Fruit fly (Drosophila melanogaster) whole organism, adult: ENCODE measurements around the gene Tmhs.

ENCODE experiments used
- CG11617 ChIP-seq: fragments of 200-800 bp; sonication (Bioruptor generic); optimal IDR thresholded peaks from 2 replicates; lab custom pipeline; 2017; ENCODE audit warnings: mild to moderate bottlenecking, missing biosample characterization, missing genetic modification reagents, missing genetic modification characterization
- CG12768 ChIP-seq: fragments of 200-800 bp; sonication (Bioruptor generic); optimal IDR thresholded peaks from 2 replicates; lab custom pipeline; 2017; ENCODE audit warnings: missing biosample characterization, missing genetic modification characterization, mild to moderate bottlenecking, moderate library complexity, missing genetic modification reagents
- CG14711 ChIP-seq: fragments of 200-800 bp; sonication (Bioruptor generic); optimal IDR thresholded peaks from 2 replicates; lab custom pipeline; 2018; ENCODE audit warnings: missing biosample characterization, mild to moderate bottlenecking, missing genetic modification characterization, moderate library complexity
- CG1620 ChIP-seq: fragments of 200-800 bp; sonication (Bioruptor generic); optimal IDR thresholded peaks from 2 replicates; lab custom pipeline; 2016; ENCODE audit warnings: missing biosample characterization, missing genetic modification characterization
- CG33017 ChIP-seq: fragments of 200-800 bp; sonication (Bioruptor generic); optimal IDR thresholded peaks from 2 replicates; lab custom pipeline; 2018; ENCODE audit warnings: missing biosample characterization, mild to moderate bottlenecking, missing genetic modification characterization, moderate library complexity
- CG5204 ChIP-seq: fragments of 200-800 bp; sonication (Bioruptor generic); optimal IDR thresholded peaks from 2 replicates; lab custom pipeline; 2016; ENCODE audit warnings: missing biosample characterization, missing genetic modification characterization
- CG7045 ChIP-seq: fragments of 200-800 bp; sonication (Bioruptor generic); optimal IDR thresholded peaks from 2 replicates; lab custom pipeline; 2017; ENCODE audit warnings: missing biosample characterization, mild to moderate bottlenecking, missing genetic modification characterization
- CG7101 ChIP-seq: fragments of 200-800 bp; sonication (Bioruptor generic); optimal IDR thresholded peaks from 2 replicates; lab custom pipeline; 2018; ENCODE audit warnings: missing biosample characterization, mild to moderate bottlenecking, missing genetic modification characterization, moderate library complexity
- Clk ChIP-seq: fragments of 200-800 bp; sonication (Bioruptor generic); optimal IDR thresholded peaks from 2 replicates; lab custom pipeline; 2017; ENCODE audit warnings: missing biosample characterization, missing genetic modification characterization
- Crg-1 ChIP-seq: fragments of 200-800 bp; sonication (Bioruptor generic); optimal IDR thresholded peaks from 2 replicates; lab custom pipeline; 2016; ENCODE audit warnings: missing biosample characterization, missing genetic modification characterization
- Hr96 ChIP-seq: fragments of 200-800 bp; sonication (Bioruptor generic); optimal IDR thresholded peaks from 2 replicates; lab custom pipeline; 2016; ENCODE audit warnings: missing biosample characterization, missing genetic modification characterization
- Mnt ChIP-seq: fragments of 200-800 bp; sonication (Bioruptor generic); optimal IDR thresholded peaks from 2 replicates; lab custom pipeline; 2016; ENCODE audit warnings: missing biosample characterization, mild to moderate bottlenecking, missing genetic modification characterization
- bab1 ChIP-seq: fragments of 200-800 bp; sonication (Bioruptor generic); optimal IDR thresholded peaks from 3 replicates; lab custom pipeline; 2019; ENCODE audit warnings: missing biosample characterization, mild to moderate bottlenecking, missing genetic modification characterization, moderate library complexity
- cic ChIP-seq: fragments of 200-800 bp; sonication (Bioruptor generic); optimal IDR thresholded peaks from 2 replicates; lab custom pipeline; 2017; ENCODE audit warnings: missing biosample characterization, mild to moderate bottlenecking, missing genetic modification characterization, moderate library complexity
- cnc ChIP-seq, 2 experiments: fragments of >200 bp; optimal IDR thresholded peaks; 2 replicates each; lab custom pipeline; 2017
- kay ChIP-seq: fragments of 200-800 bp; sonication (Bioruptor generic); peaks from one replicate; lab custom pipeline; 2016; ENCODE audit warnings: missing biosample characterization, missing genetic modification characterization, borderline replicate concordance
- ovo ChIP-seq: fragments of 200-800 bp; sonication (Bioruptor generic); optimal IDR thresholded peaks from 2 replicates; lab custom pipeline; 2016; ENCODE audit warnings: missing biosample characterization, missing genetic modification characterization
- pad ChIP-seq: fragments of 200-800 bp; sonication (Bioruptor generic); optimal IDR thresholded peaks from 3 replicates; lab custom pipeline; 2017; ENCODE audit warnings: missing biosample characterization, missing genetic modification characterization, mild to moderate bottlenecking, moderate library complexity, missing genetic modification reagents
- tj ChIP-seq: fragments of 200-800 bp; sonication (Bioruptor generic); optimal IDR thresholded peaks from 3 replicates; lab custom pipeline; 2017; ENCODE audit warnings: missing biosample characterization, mild to moderate bottlenecking, missing genetic modification characterization, moderate library complexity
- toe ChIP-seq: fragments of 200-800 bp; sonication (Bioruptor generic); optimal IDR thresholded peaks from 2 replicates; lab custom pipeline; 2016; ENCODE audit warnings: missing biosample characterization, missing genetic modification characterization

Gene Tmhs

DNA sequence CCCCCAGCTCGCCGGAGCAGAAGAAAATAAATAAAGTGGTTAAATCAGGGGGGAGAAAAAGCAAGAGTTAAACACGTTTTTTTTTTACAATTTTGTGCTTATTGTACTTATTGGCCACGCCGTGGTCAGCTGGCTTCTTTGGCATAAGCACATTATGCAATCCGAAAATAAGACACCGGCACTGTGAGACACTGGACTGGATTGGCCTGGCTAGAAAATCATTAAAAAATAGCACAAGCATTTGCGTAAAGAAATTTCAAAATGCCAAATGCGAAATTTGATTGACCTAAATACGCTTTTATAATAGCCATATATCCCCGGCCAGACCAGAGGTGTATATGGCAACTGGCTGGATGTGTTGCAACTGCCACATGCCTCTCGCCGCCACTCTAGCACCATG is 19.0 kb downstream of the Tmhs start:
- no peak for TF ChIP-seq tj
- TF ChIP-seq CG7045 (GFP tag; lab: Kevin White, UChicago): no peak
- no peak for TF ChIP-seq pad
- TF ChIP-seq CG1620 (GFP tag; lab: Kevin White, UChicago): no peak
- no peak for TF ChIP-seq toe (GFP tag; lab: Kevin White, UChicago)
- TF ChIP-seq bab1 (GFP tag; lab: Kevin White, UChicago): no peak
- no peak for TF ChIP-seq cnc (optimal IDR thresholded peaks at IDR 0.05; lab: Kevin White, UChicago)
- no peak for TF ChIP-seq CG11617 (GFP tag; lab: Kevin White, UChicago)
- TF ChIP-seq cic: no peak
- no peak for TF ChIP-seq CG33017 (tag; lab: Kevin White, UChicago)
- no peak for TF ChIP-seq Crg-1 (GFP tag; lab: Kevin White, UChicago)

DNA sequence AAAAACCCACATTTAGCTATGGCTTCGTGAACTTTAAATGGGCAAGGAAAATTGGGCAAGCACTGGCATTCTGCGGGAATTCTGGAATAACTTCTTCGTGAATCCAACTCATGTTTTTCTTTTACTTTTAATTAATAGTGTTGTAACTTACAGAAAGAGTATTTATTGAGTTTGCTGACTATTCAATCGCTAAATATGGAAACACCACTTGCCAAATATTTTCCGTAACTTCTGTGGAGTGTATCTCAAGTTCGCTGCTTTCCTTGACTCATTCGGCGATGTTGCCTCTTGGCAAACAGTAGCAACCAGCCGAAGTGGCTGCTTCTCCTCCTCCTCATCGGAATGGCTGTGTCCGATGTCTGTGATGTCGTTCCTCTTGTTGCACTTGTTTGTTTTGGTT is 19.8 kb downstream of the Tmhs start:
- TF ChIP-seq ovo (GFP tag; lab: Kevin White, UChicago) (no peak), Mnt (GFP tag; lab: Kevin White, UChicago) (no peak), CG1620 (GFP tag; lab: Kevin White, UChicago) (no peak)

DNA sequence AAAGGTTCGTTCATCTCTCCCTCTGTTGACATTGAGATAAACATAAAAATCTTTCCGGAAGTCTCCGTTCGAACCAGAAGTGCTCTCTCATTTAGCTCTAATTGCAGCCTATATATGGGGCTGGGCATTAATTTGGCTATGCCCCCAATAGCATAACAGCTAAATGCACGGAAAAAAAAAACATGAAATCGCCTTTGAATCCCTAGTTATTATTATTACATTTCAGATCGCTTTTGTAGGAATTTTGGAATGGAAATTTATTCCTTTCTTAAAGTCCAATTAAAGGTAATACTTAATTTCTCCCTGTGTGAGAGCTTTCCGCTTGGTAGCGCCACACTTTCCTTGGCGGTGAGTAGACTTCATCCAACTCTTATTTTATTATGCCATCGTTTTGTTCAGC is 20.8 kb downstream of the Tmhs start:
- TF ChIP-seq Hr96 (no peak), toe (GFP tag; lab: Kevin White, UChicago) (no peak)

DNA sequence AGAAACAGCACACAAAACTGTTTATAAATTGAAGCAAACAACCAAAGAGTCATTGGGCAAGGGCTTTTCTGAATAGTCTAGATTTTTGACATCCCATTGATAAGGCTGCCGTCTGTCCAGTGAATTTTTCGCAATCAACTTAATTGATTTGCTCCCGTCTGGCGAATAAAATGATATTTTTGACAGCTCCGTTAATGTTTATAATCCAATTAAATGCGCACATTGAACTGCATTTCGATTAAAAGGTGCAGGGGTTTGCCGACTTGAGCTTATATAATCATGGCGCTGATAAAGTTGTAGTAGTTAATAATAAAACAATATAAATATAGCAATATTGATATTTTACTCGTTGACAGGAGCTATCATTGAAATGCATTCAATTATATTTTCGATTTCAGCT is 23.5 kb downstream of the Tmhs start:
- no peak for TF ChIP-seq CG5204 (GFP tag; lab: Kevin White, UChicago)
- TF ChIP-seq Mnt (GFP tag; lab: Kevin White, UChicago): no peak
- TF ChIP-seq CG12768 (GFP tag; lab: Kevin White, UChicago): no peak
- no peak for TF ChIP-seq cic
- TF ChIP-seq tj: no peak
- TF ChIP-seq CG14711: no peak
- TF ChIP-seq bab1 (GFP tag; lab: Kevin White, UChicago): no peak
- TF ChIP-seq toe (GFP tag; lab: Kevin White, UChicago): no peak
- no peak for TF ChIP-seq Crg-1 (GFP tag; lab: Kevin White, UChicago)

DNA sequence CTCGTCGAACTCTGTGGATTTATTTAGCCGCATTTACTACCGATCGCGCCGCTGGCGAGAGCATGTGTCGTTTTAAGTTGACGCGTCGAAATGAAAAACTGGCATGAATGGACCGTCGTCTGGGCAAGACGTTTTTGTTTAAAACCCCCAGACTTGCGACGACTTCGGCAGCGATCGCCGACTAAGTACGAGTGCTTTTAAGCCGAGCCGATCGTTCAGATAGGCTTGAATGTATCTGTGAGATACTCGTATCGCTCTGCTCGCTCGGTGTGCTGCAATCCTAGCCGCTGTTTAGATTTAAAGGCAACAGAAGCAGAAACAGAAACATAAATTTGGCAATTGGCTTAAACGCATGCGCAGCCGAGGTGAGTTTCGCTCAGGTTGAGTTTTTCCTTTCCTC is 24.6 kb downstream of the Tmhs start, which contains the start of gene dsb:
TSS of gene dsb (minus strand) at position 91 of the 400 bp plus-strand sequence.
- TF ChIP-seq cic (no peak), CG11617 (GFP tag; lab: Kevin White, UChicago) (no peak), Crg-1 (GFP tag; lab: Kevin White, UChicago) (no peak), CG7045 (GFP tag; lab: Kevin White, UChicago) (no peak), CG5204 (GFP tag; lab: Kevin White, UChicago) (no peak), CG33017 (tag; lab: Kevin White, UChicago) (no peak), CG7101 (no peak), cnc (optimal IDR thresholded peaks at IDR 0.05; lab: Kevin White, UChicago) (no peak), CG1620 (GFP tag; lab: Kevin White, UChicago) (no peak), CG12768 (GFP tag; lab: Kevin White, UChicago) (no peak), Clk (GFP tag; lab: Kevin White, UChicago) (no peak), tj (no peak), pad (no peak), ovo (GFP tag; lab: Kevin White, UChicago) (no peak), kay (no peak)

DNA sequence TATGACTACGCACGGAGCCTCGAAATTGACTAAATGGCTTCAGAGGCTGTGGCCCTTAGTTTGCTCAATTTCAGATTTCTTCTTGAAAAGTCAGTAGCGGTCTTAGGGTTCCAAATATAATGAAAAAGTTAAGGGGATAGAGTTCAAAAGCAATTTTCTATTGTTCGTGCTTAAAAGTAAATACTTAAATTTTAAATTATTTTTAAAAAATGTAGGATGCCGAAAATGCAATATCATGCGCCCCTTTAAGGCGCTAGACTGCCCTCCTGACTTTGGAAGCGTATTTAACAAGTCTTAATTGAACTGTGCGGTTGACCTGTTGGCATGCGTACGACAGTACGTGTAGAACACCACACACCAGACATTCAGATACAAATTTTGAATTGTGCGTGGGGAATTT is 29.2 kb downstream of the Tmhs start:
- no peak for TF ChIP-seq tj
- no peak for TF ChIP-seq CG1620 (GFP tag; lab: Kevin White, UChicago)
- no peak for TF ChIP-seq CG7045 (GFP tag; lab: Kevin White, UChicago)
- TF ChIP-seq pad: no peak
- no peak for TF ChIP-seq CG14711
- no peak for TF ChIP-seq Mnt (GFP tag; lab: Kevin White, UChicago)
- TF ChIP-seq CG12768 (GFP tag; lab: Kevin White, UChicago): no peak
- no peak for TF ChIP-seq bab1 (GFP tag; lab: Kevin White, UChicago)
- no peak for TF ChIP-seq Clk (GFP tag; lab: Kevin White, UChicago)
- TF ChIP-seq kay: no peak
- no peak for TF ChIP-seq cnc (optimal IDR thresholded peaks at IDR 0.05; lab: Kevin White, UChicago)
- no peak for TF ChIP-seq CG7101
- TF ChIP-seq Crg-1 (GFP tag; lab: Kevin White, UChicago): no peak

DNA sequence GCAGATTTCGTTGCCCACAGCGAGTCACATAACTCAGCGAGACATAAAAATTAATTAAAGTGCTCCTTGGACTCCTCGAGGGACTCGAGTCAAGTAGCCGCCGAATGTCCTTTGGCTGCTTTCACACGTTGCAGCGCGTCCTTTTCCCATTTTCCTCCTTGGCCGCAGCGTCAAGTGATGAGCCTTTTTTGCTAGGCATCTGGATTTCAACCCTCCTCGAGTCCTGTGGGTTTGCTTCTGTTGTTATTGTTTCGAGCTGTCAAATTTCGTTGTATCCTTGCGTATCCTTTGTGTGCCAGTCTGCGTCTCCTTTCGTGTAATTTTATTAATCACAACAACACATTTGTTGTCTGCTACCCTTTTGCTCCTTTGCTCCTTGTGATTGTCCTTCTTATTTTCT is 31.2 kb downstream of the Tmhs start:
- TF ChIP-seq toe (GFP tag; lab: Kevin White, UChicago) (no peak), Hr96 (no peak), cnc (optimal IDR thresholded peaks at IDR 0.05; lab: Kevin White, UChicago) (no peak), bab1 (GFP tag; lab: Kevin White, UChicago) (no peak), CG12768 (GFP tag; lab: Kevin White, UChicago) (no peak), Crg-1 (GFP tag; lab: Kevin White, UChicago) (no peak), CG1620 (GFP tag; lab: Kevin White, UChicago) (no peak), CG14711 (no peak), cic (no peak), kay (no peak), Clk (GFP tag; lab: Kevin White, UChicago) (no peak), tj (no peak), CG11617 (GFP tag; lab: Kevin White, UChicago) (no peak), CG5204 (GFP tag; lab: Kevin White, UChicago) (no peak), ovo (GFP tag; lab: Kevin White, UChicago) (no peak), CG33017 (tag; lab: Kevin White, UChicago) (no peak), CG7101 (no peak), CG7045 (GFP tag; lab: Kevin White, UChicago) (no peak), Mnt (GFP tag; lab: Kevin White, UChicago) (no peak), pad (no peak)
